Worm (Caenorhabditis elegans) whole organism, young adult: Measurements from ENCODE around the gene letm-1.

Experiments
- B0019.2 ChIP-seq: fragments of 200-800 bp; sonication (Bioruptor generic); conservative IDR thresholded peaks from 2 replicates; pipeline ENCODE4 v1.3.6; 2022; ENCODE audit warnings: missing genetic modification reagents, missing genetic modification characterization, missing compliant biosample characterization
- B0336.3 ChIP-seq: fragments of 200-800 bp; sonication (Bioruptor generic); IDR thresholded peaks from 2 replicates; pipeline ENCODE4 v1.3.6; 2022; ENCODE audit warnings: missing genetic modification characterization, missing compliant biosample characterization
- F33H1.4 ChIP-seq: fragments of 200-800 bp; sonication (Bioruptor generic); IDR thresholded peaks from 2 replicates; pipeline ENCODE4 v1.3.6; 2022; ENCODE audit warnings: missing genetic modification reagents, missing genetic modification characterization, missing compliant biosample characterization
- F39B2.1 ChIP-seq: fragments of 200-800 bp; sonication (Bioruptor generic); IDR thresholded peaks from 2 replicates; pipeline ENCODE4 v1.3.6; 2022; ENCODE audit warnings: missing genetic modification reagents, missing genetic modification characterization, missing compliant biosample characterization
- F52B5.7 ChIP-seq: sonication (generic microtip); optimal IDR thresholded peaks from 2 replicates; lab custom pipeline; 2016; ENCODE audit warnings: mild to moderate bottlenecking, missing genetic modification characterization, missing compliant biosample characterization
- K12H6.12 ChIP-seq: fragments of 200-800 bp; sonication (Bioruptor generic); optimal IDR thresholded peaks from 2 replicates; lab custom pipeline; 2018; ENCODE audit warnings: mild to moderate bottlenecking, missing genetic modification characterization, missing compliant biosample characterization
- Y53F4B.3 ChIP-seq: fragments of 200-800 bp; sonication (Bioruptor generic); IDR thresholded peaks from 2 replicates; pipeline ENCODE4 v1.3.6; 2022; ENCODE audit warnings: missing genetic modification reagents, missing genetic modification characterization, missing compliant biosample characterization
- Y53G8AR.9 ChIP-seq: fragments of 200-800 bp; sonication (Bioruptor generic); conservative IDR thresholded peaks from 2 replicates; pipeline ENCODE4 v1.3.6; 2022; ENCODE audit warnings: missing genetic modification reagents, missing genetic modification characterization, missing compliant biosample characterization
- Y56A3A.18 ChIP-seq: fragments of 200-800 bp; sonication (Bioruptor generic); IDR thresholded peaks from 2 replicates; pipeline ENCODE4 v1.3.6; 2022; ENCODE audit warnings: missing genetic modification reagents, missing genetic modification characterization, missing compliant biosample characterization
- akir-1 ChIP-seq: fragments of 200-800 bp; sonication (Bioruptor generic); optimal IDR thresholded peaks from 2 replicates; lab custom pipeline; 2018; ENCODE audit warnings: mild to moderate bottlenecking, missing genetic modification characterization, moderate library complexity, missing compliant biosample characterization
- aptf-2 ChIP-seq: fragments of 200-800 bp; sonication (Bioruptor generic); conservative IDR thresholded peaks from 2 replicates; pipeline ENCODE4 v1.3.6; 2022; ENCODE audit warnings: missing genetic modification reagents, missing genetic modification characterization, missing compliant biosample characterization
- attf-6 ChIP-seq: fragments of 200-800 bp; sonication (Bioruptor generic); IDR thresholded peaks from 2 replicates; pipeline ENCODE4 v1.3.6; 2022; ENCODE audit warnings: missing genetic modification reagents, missing genetic modification characterization, missing compliant biosample characterization
- bed-1 ChIP-seq: fragments of 200-800 bp; sonication (Bioruptor generic); IDR thresholded peaks from 2 replicates; pipeline ENCODE4 v1.3.6; 2022; ENCODE audit warnings: missing genetic modification reagents, missing genetic modification characterization, missing compliant biosample characterization
- ccch-3 ChIP-seq: fragments of 200-800 bp; sonication (Bioruptor generic); optimal IDR thresholded peaks from 2 replicates; lab custom pipeline; 2018; ENCODE audit warnings: mild to moderate bottlenecking, missing genetic modification characterization, missing compliant biosample characterization
- ceh-27 ChIP-seq: fragments of 200-800 bp; sonication (Bioruptor generic); optimal IDR thresholded peaks from 2 replicates; lab custom pipeline; 2018; ENCODE audit warnings: mild to moderate bottlenecking, missing genetic modification characterization, moderate library complexity, missing compliant biosample characterization
- ceh-58 ChIP-seq: fragments of 200-800 bp; sonication (Bioruptor generic); IDR thresholded peaks from 2 replicates; pipeline ENCODE4 v1.3.6; 2022; ENCODE audit warnings: missing genetic modification characterization, missing compliant biosample characterization
- die-1 ChIP-seq: sonication (generic microtip); optimal IDR thresholded peaks from 2 replicates; lab custom pipeline; 2016; ENCODE audit warnings: missing genotype, mild to moderate bottlenecking, missing genetic modification characterization, missing compliant biosample characterization
- dox-1 ChIP-seq: fragments of 200-800 bp; sonication (Bioruptor generic); IDR thresholded peaks from 2 replicates; pipeline ENCODE4 v1.3.6; 2022; ENCODE audit warnings: missing genetic modification reagents, missing genetic modification characterization, missing compliant biosample characterization
- ekl-4 ChIP-seq: fragments of 200-800 bp; sonication (Bioruptor generic); IDR thresholded peaks from 2 replicates; pipeline ENCODE4 v1.3.6; 2022; ENCODE audit warnings: missing genetic modification reagents, missing genetic modification characterization, missing compliant biosample characterization
- gei-17 ChIP-seq: fragments of 200-800 bp; sonication (Bioruptor generic); optimal IDR thresholded peaks from 2 replicates; lab custom pipeline; 2018; ENCODE audit warnings: mild to moderate bottlenecking, missing genetic modification characterization, missing compliant biosample characterization
- him-1 ChIP-seq: sonication (generic microtip); optimal IDR thresholded peaks from 2 replicates; lab custom pipeline; 2016; ENCODE audit warnings: missing genotype, missing genetic modification reagents, missing genetic modification characterization, missing compliant biosample characterization
- let-526 ChIP-seq: fragments of 200-800 bp; sonication (Bioruptor generic); IDR thresholded peaks from 2 replicates; pipeline ENCODE4 v1.3.6; 2022; ENCODE audit warnings: missing genetic modification reagents, missing genetic modification characterization, missing compliant biosample characterization
- lin-35 ChIP-seq, 3 experiments: fragments of 150-350 bp in 2 of 3; sonication (generic microtip) in 1 of 3; optimal IDR thresholded peaks; 2 replicates each; lab custom pipeline; 2014 to 2018; ENCODE audit warnings: missing biosample characterization in 3 of 3, missing genetic modification characterization in 3 of 3, missing genetic modification reagents in 3 of 3
- lin-40 ChIP-seq: sonication (generic microtip); optimal IDR thresholded peaks from 2 replicates; lab custom pipeline; 2016; ENCODE audit warnings: missing genetic modification characterization, mild to moderate bottlenecking, missing compliant biosample characterization, missing genotype, missing genetic modification reagents
- lsy-27 ChIP-seq: sonication (generic microtip); optimal IDR thresholded peaks from 2 replicates; lab custom pipeline; 2017; ENCODE audit warnings: missing genetic modification characterization, mild to moderate bottlenecking, missing compliant biosample characterization, antibody characterized with exemption, missing genotype, borderline replicate concordance; ENCODE audit not compliant: insufficient read depth
- madf-10 ChIP-seq: sonication (generic microtip); optimal IDR thresholded peaks from 2 replicates; lab custom pipeline; 2016; ENCODE audit warnings: mild to moderate bottlenecking, missing genetic modification characterization, missing compliant biosample characterization
- madf-3 ChIP-seq: fragments of 200-800 bp; sonication (Bioruptor generic); IDR thresholded peaks from 2 replicates; pipeline ENCODE4 v1.3.6; 2022; ENCODE audit warnings: missing genetic modification reagents, missing genetic modification characterization, missing compliant biosample characterization
- madf-6 ChIP-seq: fragments of 200-800 bp; sonication (Bioruptor generic); IDR thresholded peaks from 2 replicates; pipeline ENCODE4 v1.3.6; 2022; ENCODE audit warnings: missing genetic modification reagents, missing genetic modification characterization, missing compliant biosample characterization
- mcd-1 ChIP-seq: fragments of 200-800 bp; sonication (Bioruptor generic); IDR thresholded peaks from 2 replicates; pipeline ENCODE4 v1.3.6; 2022; ENCODE audit warnings: missing genetic modification reagents, missing genetic modification characterization, missing compliant biosample characterization
- mel-28 ChIP-seq: sonication (generic microtip); optimal IDR thresholded peaks from 2 replicates; lab custom pipeline; 2016; ENCODE audit warnings: borderline replicate concordance, mild to moderate bottlenecking, missing genetic modification characterization, missing compliant biosample characterization
- mxl-1 ChIP-seq: sonication (generic microtip); optimal IDR thresholded peaks from 2 replicates; lab custom pipeline; 2016; ENCODE audit warnings: missing genetic modification characterization, missing compliant biosample characterization
- nfya-1 ChIP-seq: sonication (generic microtip); optimal IDR thresholded peaks from 2 replicates; lab custom pipeline; 2017; ENCODE audit warnings: antibody characterized with exemption, missing compliant biosample characterization, missing genetic modification characterization, borderline replicate concordance; ENCODE audit not compliant: insufficient read depth
- nhr-120 ChIP-seq: fragments of 200-800 bp; sonication (Bioruptor generic); IDR thresholded peaks from 2 replicates; pipeline ENCODE4 v1.3.6; 2022; ENCODE audit warnings: missing genetic modification characterization, missing compliant biosample characterization
- nhr-90 ChIP-seq: sonication (generic microtip); optimal IDR thresholded peaks from 2 replicates; lab custom pipeline; 2016; ENCODE audit warnings: missing genotype, mild to moderate bottlenecking, missing genetic modification characterization, missing compliant biosample characterization
- rcor-1 ChIP-seq: fragments of 200-800 bp; sonication (Bioruptor generic); IDR thresholded peaks from 2 replicates; pipeline ENCODE4 v1.3.6; 2022; ENCODE audit warnings: missing genetic modification reagents, missing genetic modification characterization, missing compliant biosample characterization
- sea-2 ChIP-seq: fragments of 200-800 bp; sonication (Bioruptor generic); IDR thresholded peaks from 2 replicates; pipeline ENCODE4 v1.3.6; 2022; ENCODE audit warnings: missing genetic modification characterization, missing compliant biosample characterization
- snpc-1.1 ChIP-seq: sonication (generic microtip); optimal IDR thresholded peaks from 2 replicates; lab custom pipeline; 2017; ENCODE audit warnings: missing genetic modification characterization, mild to moderate bottlenecking, missing compliant biosample characterization, antibody characterized with exemption, moderate library complexity, missing genotype, missing genetic modification reagents; ENCODE audit not compliant: insufficient read depth
- snpc-4 ChIP-seq, 5 experiments: fragments of 150-350 bp in 1 of 5; sonication (generic microtip) in 4 of 5; optimal IDR thresholded peaks; 2 replicates each; lab custom pipeline; 2014 to 2018; ENCODE audit warnings: missing genetic modification characterization in 5 of 5, missing biosample characterization in 3 of 5, antibody characterized with exemption in 2 of 5, mild to moderate bottlenecking in 2 of 5, missing compliant biosample characterization in 2 of 5, missing genotype in 2 of 5, moderate library complexity in 2 of 5, missing genetic modification reagents in 1 of 5
- tlf-1 ChIP-seq: fragments of 200-800 bp; sonication (Bioruptor generic); optimal IDR thresholded peaks from 2 replicates; lab custom pipeline; 2018; ENCODE audit warnings: mild to moderate bottlenecking, missing genetic modification characterization, missing compliant biosample characterization
- unc-130 ChIP-seq: sonication (generic microtip); optimal IDR thresholded peaks from 2 replicates; lab custom pipeline; 2016; ENCODE audit warnings: missing genetic modification reagents, missing genetic modification characterization, missing compliant biosample characterization
- xnd-1 ChIP-seq: sonication (generic microtip); optimal IDR thresholded peaks from 2 replicates; lab custom pipeline; 2016; ENCODE audit warnings: missing genotype, missing genetic modification reagents, missing genetic modification characterization, missing compliant biosample characterization
- zfh-2 ChIP-seq: fragments of 200-800 bp; sonication (Bioruptor generic); conservative IDR thresholded peaks from 2 replicates; pipeline ENCODE4 v1.3.6; 2022; ENCODE audit warnings: missing genetic modification reagents, missing genetic modification characterization, missing compliant biosample characterization
- ztf-26 ChIP-seq: sonication (generic microtip); optimal IDR thresholded peaks from 2 replicates; lab custom pipeline; 2017; ENCODE audit warnings: missing genetic modification characterization, missing compliant biosample characterization
- ztf-3 ChIP-seq: fragments of 200-800 bp; sonication (Bioruptor generic); optimal IDR thresholded peaks from 2 replicates; lab custom pipeline; 2018; ENCODE audit warnings: mild to moderate bottlenecking, missing genetic modification characterization, missing compliant biosample characterization

Gene letm-1

ce11 chrV:13655202-13655764, 5.8 kb upstream of the letm-1 start (continued):
- TF ChIP-seq lin-35 (GFP tag; optimal IDR thresholded peaks at IDR 0.05; lab: Kevin White, UChicago) (peak in 1 of 3 experiments; percentile 61), akir-1 (GFP tag; lab: Kevin White, UChicago) (no peak), Y53F4B.3 (GFP tag; lab: Robert Waterston, UW) (no peak), snpc-4 (GFP tag; optimal IDR thresholded peaks at IDR 0.05; lab: Kevin White, UChicago) (no peak), snpc-4 (tag; optimal IDR thresholded peaks at IDR 0.05; lab: Kevin White, UChicago) (peak in 1 of 4 experiments; percentile 9), F33H1.4 (no peak), sea-2 (GFP tag; lab: Robert Waterston, UW) (no peak), nhr-120 (GFP tag; lab: Robert Waterston, UW) (no peak), lsy-27 (tag; lab: Kevin White, UChicago) (no peak), mcd-1 (GFP tag; lab: Robert Waterston, UW) (peak; percentile 60), nhr-90 (tag; lab: Kevin White, UChicago) (no peak), xnd-1 (no peak), F52B5.7 (tag; lab: Kevin White, UChicago) (no peak), madf-6 (no peak), unc-130 (GFP tag; lab: Kevin White, UChicago) (no peak), tlf-1 (peak; percentile 3), rcor-1 (GFP tag; lab: Robert Waterston, UW) (0 out of 2 replicates have a peak, but pooled peaks have one; percentile 13), Y53G8AR.9 (GFP tag; lab: Robert Waterston, UW) (no peak), ceh-27 (GFP tag; lab: Kevin White, UChicago) (peak; percentile 33), ceh-58 (0 out of 2 replicates have a peak, but pooled peaks have one; percentile 77), snpc-1.1 (tag; lab: Kevin White, UChicago) (no peak), nfya-1 (tag; lab: Kevin White, UChicago) (no peak), lin-40 (tag; lab: Kevin White, UChicago) (peak; percentile 29), ztf-26 (tag; lab: Kevin White, UChicago) (peak; percentile 37), zfh-2 (GFP tag; lab: Robert Waterston, UW) (peak; percentile 83)
- TF ChIP-seq, all 124 proteins: peak for 25

ce11 chrV:13656346-13657254, 4.5 kb upstream of the letm-1 start:
- TF ChIP-seq ccch-3 (GFP tag; lab: Kevin White, UChicago) (peak; percentile 21), gei-17 (GFP tag; lab: Kevin White, UChicago) (no peak), K12H6.12 (tag; lab: Kevin White, UChicago) (no peak), mel-28 (tag; lab: Kevin White, UChicago) (no peak), mxl-1 (tag; lab: Kevin White, UChicago) (no peak), die-1 (tag; lab: Kevin White, UChicago) (peak; percentile 29), him-1 (tag; lab: Kevin White, UChicago) (no peak), zfh-2 (GFP tag; lab: Robert Waterston, UW) (0 out of 2 replicates have a peak, but pooled peaks have one; percentile 14), ceh-27 (GFP tag; lab: Kevin White, UChicago) (no peak), ekl-4 (GFP tag; lab: Robert Waterston, UW) (peak; percentile 38; the same call in 1 of the 2 replicates), Y56A3A.18 (GFP tag; lab: Robert Waterston, UW) (peak; percentile 70; the same call in 1 of the 2 replicates), madf-3 (GFP tag; lab: Robert Waterston, UW) (peak; percentile 76; the same call in 1 of the 2 replicates), aptf-2 (GFP tag; lab: Robert Waterston, UW) (no peak), attf-6 (GFP tag; lab: Robert Waterston, UW) (no peak), let-526 (GFP tag; lab: Robert Waterston, UW) (no peak; the same call in 1 of the 2 replicates), ztf-3 (GFP tag; lab: Kevin White, UChicago) (no peak), B0336.3 (peak; percentile 62; the same call in 1 of the 2 replicates), dox-1 (GFP tag; lab: Robert Waterston, UW) (no peak; the same call in 1 of the 2 replicates), madf-10 (tag; lab: Kevin White, UChicago) (peak; percentile 47), F39B2.1 (no peak), B0019.2 (GFP tag; lab: Robert Waterston, UW) (no peak), bed-1 (GFP tag; lab: Robert Waterston, UW) (no peak)
